Worm (Caenorhabditis elegans) whole organism, L4 larva: Measurements from ENCODE around the gene chil-11.
A peak's percentile ranks its signal among the peaks of the same experiment; 100 is the strongest.

ENCODE experiments used
- F49E8.2 ChIP-seq: sonication (generic microtip); optimal IDR thresholded peaks from 2 replicates; lab custom pipeline; 2016; ENCODE audit warnings: missing compliant biosample characterization, mild to moderate bottlenecking, missing genetic modification characterization, borderline replicate concordance
- R02D3.7 ChIP-seq: fragments of 150-350 bp; sonication (generic microtip); optimal IDR thresholded peaks from 3 replicates; lab custom pipeline; 2014; ENCODE audit warnings: missing biosample characterization, missing genetic modification characterization
- T20F7.1 ChIP-seq: fragments of 200-800 bp; sonication (Bioruptor generic); optimal IDR thresholded peaks from 2 replicates; lab custom pipeline; 2018; ENCODE audit warnings: mild to moderate bottlenecking, missing genetic modification characterization, missing compliant biosample characterization
- Y105C5A.15 ChIP-seq: fragments of 200-800 bp; sonication (Bioruptor generic); IDR thresholded peaks from 2 replicates; pipeline ENCODE4 v1.3.6; 2022; ENCODE audit warnings: missing genetic modification characterization, missing compliant biosample characterization
- Y5F2A.4 ChIP-seq: fragments of 200-800 bp; sonication (Bioruptor generic); optimal IDR thresholded peaks from 2 replicates; lab custom pipeline; 2018; ENCODE audit warnings: mild to moderate bottlenecking, missing genetic modification characterization, missing compliant biosample characterization
- Y75B8A.6 ChIP-seq: fragments of 200-800 bp; sonication (Bioruptor generic); IDR thresholded peaks from 2 replicates; pipeline ENCODE4 v1.3.6; 2022; ENCODE audit warnings: missing genetic modification reagents, missing genetic modification characterization, missing compliant biosample characterization
- aha-1 ChIP-seq: fragments of 150-350 bp; peaks from one replicate; lab custom pipeline; 2014; ENCODE audit warnings: missing biosample characterization, missing genetic modification characterization
- aly-2 ChIP-seq: sonication (generic microtip); optimal IDR thresholded peaks from 2 replicates; lab custom pipeline; 2018; ENCODE audit warnings: missing biosample characterization, missing genetic modification characterization
- attf-4 ChIP-seq: sonication (generic microtip); optimal IDR thresholded peaks from 3 replicates; lab custom pipeline; 2017; ENCODE audit warnings: missing biosample characterization, missing genetic modification characterization
- ceh-20 ChIP-seq: fragments of 200-800 bp; sonication (Bioruptor generic); IDR thresholded peaks from 2 replicates; pipeline ENCODE4 v1.3.6; 2022; ENCODE audit warnings: missing genetic modification reagents, missing genetic modification characterization, missing compliant biosample characterization
- ceh-32 ChIP-seq: sonication (generic microtip); optimal IDR thresholded peaks from 2 replicates; lab custom pipeline; 2016; ENCODE audit warnings: mild to moderate bottlenecking, missing genetic modification characterization, missing compliant biosample characterization; ENCODE audit not compliant: poor library complexity
- ceh-44 ChIP-seq: fragments of 200-800 bp; sonication (Bioruptor generic); IDR thresholded peaks from 2 replicates; pipeline ENCODE4 v1.3.6; 2022; ENCODE audit warnings: missing genetic modification reagents, missing genetic modification characterization, missing compliant biosample characterization
- ceh-82 ChIP-seq: sonication (generic microtip); optimal IDR thresholded peaks from 2 replicates; lab custom pipeline; 2017; ENCODE audit warnings: missing biosample characterization, missing genetic modification characterization
- cey-2 ChIP-seq: sonication (generic microtip); optimal IDR thresholded peaks from 3 replicates; lab custom pipeline; 2017; ENCODE audit warnings: missing genetic modification characterization, mild to moderate bottlenecking, missing compliant biosample characterization, antibody characterized with exemption, borderline replicate concordance; ENCODE audit not compliant: insufficient read depth
- daf-12 ChIP-seq: fragments of 150-350 bp; optimal IDR thresholded peaks from 2 replicates; lab custom pipeline; 2014; ENCODE audit warnings: missing biosample characterization, missing genetic modification reagents, missing genetic modification characterization
- daf-19 ChIP-seq: fragments of 200-800 bp; sonication (Bioruptor generic); conservative IDR thresholded peaks from 2 replicates; pipeline ENCODE4 v1.3.6; 2022; ENCODE audit warnings: missing genetic modification characterization, missing compliant biosample characterization
- dmd-6 ChIP-seq: fragments of 200-800 bp; sonication (Bioruptor generic); IDR thresholded peaks from 2 replicates; pipeline ENCODE4 v1.3.6; 2022; ENCODE audit warnings: missing genetic modification reagents, missing genetic modification characterization, missing compliant biosample characterization
- duxl-1 ChIP-seq: sonication (generic microtip); optimal IDR thresholded peaks from 2 replicates; lab custom pipeline; 2016; ENCODE audit warnings: mild to moderate bottlenecking, missing genetic modification characterization, moderate library complexity, missing compliant biosample characterization; ENCODE audit not compliant: poor library complexity
- dve-1 ChIP-seq: sonication (generic microtip); optimal IDR thresholded peaks from 2 replicates; lab custom pipeline; 2017; ENCODE audit warnings: antibody characterized with exemption, mild to moderate bottlenecking, missing genetic modification characterization, missing compliant biosample characterization; ENCODE audit not compliant: insufficient read depth
- egl-27 ChIP-seq: sonication (generic microtip); optimal IDR thresholded peaks from 3 replicates; lab custom pipeline; 2017; ENCODE audit warnings: missing biosample characterization, missing genetic modification reagents, missing genetic modification characterization
- hif-1 ChIP-seq, 2 experiments: sonication (generic microtip); optimal IDR thresholded peaks; 2 replicates each; lab custom pipeline; 2016 to 2017; ENCODE audit warnings: missing compliant biosample characterization in 2 of 2, missing genetic modification characterization in 2 of 2, missing genetic modification reagents in 2 of 2, missing genotype in 2 of 2, mild to moderate bottlenecking in 1 of 2
- hlh-11 ChIP-seq: fragments of 200-800 bp; sonication (Bioruptor generic); optimal IDR thresholded peaks from 2 replicates; lab custom pipeline; 2018; ENCODE audit warnings: mild to moderate bottlenecking, missing genetic modification characterization, missing compliant biosample characterization
- hlh-30 ChIP-seq: sonication (generic microtip); optimal IDR thresholded peaks from 2 replicates; lab custom pipeline; 2017; ENCODE audit warnings: antibody characterized with exemption, mild to moderate bottlenecking, missing genetic modification characterization, missing compliant biosample characterization; ENCODE audit not compliant: insufficient read depth
- jun-1 ChIP-seq: fragments of 150-350 bp; optimal IDR thresholded peaks from 2 replicates; lab custom pipeline; 2014; ENCODE audit warnings: missing biosample characterization, missing genetic modification reagents, missing genetic modification characterization
- lim-7 ChIP-seq: fragments of 200-800 bp; sonication (Bioruptor generic); IDR thresholded peaks from 2 replicates; pipeline ENCODE4 v1.3.6; 2022; ENCODE audit warnings: missing genetic modification characterization, missing compliant biosample characterization
- lin-1 ChIP-seq: fragments of 200-800 bp; sonication (Bioruptor generic); IDR thresholded peaks from 2 replicates; pipeline ENCODE4 v1.3.6; 2022; ENCODE audit warnings: missing genetic modification reagents, missing genetic modification characterization, missing compliant biosample characterization
- lir-3 ChIP-seq: sonication (generic microtip); optimal IDR thresholded peaks from 2 replicates; lab custom pipeline; 2016; ENCODE audit warnings: mild to moderate bottlenecking, missing genetic modification characterization, missing compliant biosample characterization
- lsy-2 ChIP-seq, 2 experiments: fragments of 150-350 bp in 1 of 2; sonication (generic microtip) in 1 of 2; optimal IDR thresholded peaks; 2 replicates each; lab custom pipeline; 2014 to 2017; ENCODE audit warnings: missing biosample characterization in 2 of 2, missing genetic modification characterization in 2 of 2
- madf-5 ChIP-seq, 2 experiments: fragments of 200-800 bp; sonication (Bioruptor generic); IDR thresholded peaks; 2 replicates each; pipeline ENCODE4 v1.3.6; 2022; ENCODE audit warnings: missing compliant biosample characterization in 2 of 2, missing genetic modification characterization in 2 of 2
- madf-9 ChIP-seq: fragments of 200-800 bp; sonication (Bioruptor generic); conservative IDR thresholded peaks from 2 replicates; pipeline ENCODE4 v1.3.6; 2022; ENCODE audit warnings: missing genetic modification reagents, missing genetic modification characterization, missing compliant biosample characterization
- mdt-29 ChIP-seq: fragments of 200-800 bp; sonication (Bioruptor generic); IDR thresholded peaks from 2 replicates; pipeline ENCODE4 v1.3.6; 2022; ENCODE audit warnings: missing genetic modification reagents, missing genetic modification characterization, missing compliant biosample characterization
- mep-1 ChIP-seq: fragments of 150-350 bp; sonication (generic microtip); optimal IDR thresholded peaks from 3 replicates; lab custom pipeline; 2014; ENCODE audit warnings: missing biosample characterization, missing genetic modification characterization
- mxl-2 ChIP-seq: fragments of 200-800 bp; sonication (Bioruptor generic); conservative IDR thresholded peaks from 2 replicates; pipeline ENCODE4 v1.3.6; 2022; ENCODE audit warnings: missing genetic modification reagents, missing genetic modification characterization, missing compliant biosample characterization
- nhr-102 ChIP-seq: sonication (generic microtip); optimal IDR thresholded peaks from 2 replicates; lab custom pipeline; 2016; ENCODE audit warnings: mild to moderate bottlenecking, missing genetic modification characterization, moderate library complexity, missing compliant biosample characterization
- nhr-11 ChIP-seq: fragments of 150-350 bp; optimal IDR thresholded peaks from 2 replicates; lab custom pipeline; 2014; ENCODE audit warnings: missing biosample characterization, missing genetic modification characterization
- nhr-111 ChIP-seq: fragments of 200-800 bp; sonication (Bioruptor generic); optimal IDR thresholded peaks from 2 replicates; lab custom pipeline; 2018; ENCODE audit warnings: mild to moderate bottlenecking, missing genetic modification characterization, missing compliant biosample characterization
- nhr-41 ChIP-seq: fragments of 200-800 bp; sonication (Bioruptor generic); IDR thresholded peaks from 2 replicates; pipeline ENCODE4 v1.3.6; 2022; ENCODE audit warnings: missing genetic modification reagents, missing genetic modification characterization, missing compliant biosample characterization
- nhr-48 ChIP-seq: sonication (generic microtip); optimal IDR thresholded peaks from 2 replicates; lab custom pipeline; 2016; ENCODE audit warnings: mild to moderate bottlenecking, missing genetic modification characterization, missing compliant biosample characterization
- nhr-6 ChIP-seq: fragments of 150-350 bp; optimal IDR thresholded peaks from 2 replicates; lab custom pipeline; 2014; ENCODE audit warnings: missing biosample characterization, missing genetic modification characterization
- nhr-76 ChIP-seq: fragments of 150-350 bp; optimal IDR thresholded peaks from 2 replicates; lab custom pipeline; 2014; ENCODE audit warnings: missing biosample characterization, missing genetic modification characterization
- pha-4 ChIP-seq, 2 experiments: fragments of 150-350 bp in 1 of 2; fragments of 200-800 bp in 1 of 2; sonication (Bioruptor generic) in 1 of 2; IDR thresholded peaks in 1 of 2; optimal IDR thresholded peaks in 1 of 2; 2 replicates each; pipeline versions ENCODE4 v1.3.6 to Lab custom; 2014 to 2022; ENCODE audit warnings: missing genetic modification characterization in 2 of 2, missing genetic modification reagents in 2 of 2, missing biosample characterization in 1 of 2, missing compliant biosample characterization in 1 of 2
- php-3 ChIP-seq: fragments of 200-800 bp; sonication (Bioruptor generic); IDR thresholded peaks from 2 replicates; pipeline ENCODE4 v1.3.6; 2022; ENCODE audit warnings: missing genetic modification reagents, missing genetic modification characterization, missing compliant biosample characterization
- rbr-2 ChIP-seq: sonication (generic microtip); optimal IDR thresholded peaks from 2 replicates; lab custom pipeline; 2016; ENCODE audit warnings: missing genotype, missing genetic modification characterization, missing compliant biosample characterization
- spr-1 ChIP-seq: sonication (generic microtip); optimal IDR thresholded peaks from 2 replicates; lab custom pipeline; 2016; ENCODE audit warnings: mild to moderate bottlenecking, missing genetic modification characterization, missing compliant biosample characterization
- spr-3 ChIP-seq: fragments of 200-800 bp; sonication (Bioruptor generic); optimal IDR thresholded peaks from 2 replicates; lab custom pipeline; 2018; ENCODE audit warnings: mild to moderate bottlenecking, missing genetic modification characterization, missing compliant biosample characterization
- tra-1 ChIP-seq: fragments of 200-800 bp; sonication (Bioruptor generic); IDR thresholded peaks from 2 replicates; pipeline ENCODE4 v1.3.6; 2022; ENCODE audit warnings: missing genetic modification reagents, missing genetic modification characterization, missing compliant biosample characterization
- unc-62 ChIP-seq, 3 experiments: fragments of 150-350 bp in 1 of 3; sonication (generic microtip); optimal IDR thresholded peaks in 2 of 3; peaks in 1 of 3; 1 replicate in 1 of 3; 2 replicates in 2 of 3; lab custom pipeline; 2014 to 2017; ENCODE audit warnings: missing biosample characterization in 3 of 3, missing genetic modification characterization in 3 of 3, missing genetic modification reagents in 3 of 3, missing genotype in 1 of 3
- zag-1 ChIP-seq: fragments of 150-350 bp; optimal IDR thresholded peaks from 2 replicates; lab custom pipeline; 2014; ENCODE audit warnings: missing biosample characterization, missing genetic modification characterization
- zfp-2 ChIP-seq: sonication (generic microtip); optimal IDR thresholded peaks from 2 replicates; lab custom pipeline; 2016; ENCODE audit warnings: mild to moderate bottlenecking, missing genetic modification characterization, missing compliant biosample characterization
- zip-2 ChIP-seq: fragments of 150-350 bp; optimal IDR thresholded peaks from 2 replicates; lab custom pipeline; 2014; ENCODE audit warnings: missing biosample characterization, missing genetic modification characterization

Gene chil-11

ce11 chrIV:5731597-5731996 lies 9.5 kb upstream of the chil-11 start, which contains the start of gene H35B03.2:
TSS of gene H35B03.2 (minus strand) at chrIV:5731674.
- TF ChIP-seq hif-1 (tag; optimal IDR thresholded peaks at IDR 0.05; lab: Kevin White, UChicago) (peak in 1 of 2 experiments; percentile 6), madf-5 (GFP tag; IDR thresholded peaks at IDR 0.05; lab: Robert Waterston, UW) (no peak), nhr-111 (GFP tag; lab: Kevin White, UChicago) (no peak), nhr-6 (tag; lab: Kevin White, UChicago) (peak; percentile 26), hlh-11 (no peak), Y75B8A.6 (GFP tag; lab: Robert Waterston, UW) (no peak), aly-2 (tag; lab: Kevin White, UChicago) (no peak), ceh-44 (GFP tag; lab: Robert Waterston, UW) (no peak), nhr-48 (tag; lab: Kevin White, UChicago) (no peak), ceh-82 (tag; lab: Kevin White, UChicago) (no peak), aha-1 (tag; lab: Kevin White, UChicago) (peak; percentile 89), ceh-32 (tag; lab: Kevin White, UChicago) (no peak), nhr-102 (no peak), pha-4 (GFP tag; IDR thresholded peaks at IDR 0.05; lab: Robert Waterston, UW) (no peak), pha-4 (tag; optimal IDR thresholded peaks at IDR 0.05; lab: Kevin White, UChicago) (no peak), hlh-30 (tag; lab: Kevin White, UChicago) (no peak), lsy-2 (tag; optimal IDR thresholded peaks at IDR 0.05; lab: Kevin White, UChicago) (peak in 1 of 2 experiments; percentile 29), T20F7.1 (GFP tag; lab: Kevin White, UChicago) (peak; percentile 99), unc-62 (GFP tag; optimal IDR thresholded peaks at IDR 0.05 in 1 of 2; lab: Kevin White, UChicago) (no peak), unc-62 (tag; optimal IDR thresholded peaks at IDR 0.05; lab: Kevin White, UChicago) (no peak), rbr-2 (tag; lab: Kevin White, UChicago) (peak; percentile 27), duxl-1 (tag; lab: Kevin White, UChicago) (no peak), Y105C5A.15 (no peak), php-3 (no peak), cey-2 (tag; lab: Kevin White, UChicago) (no peak), dmd-6 (no peak), dve-1 (tag; lab: Kevin White, UChicago) (peak; percentile 31), nhr-76 (tag; lab: Kevin White, UChicago) (no peak), zfp-2 (tag; lab: Kevin White, UChicago) (no peak), nhr-11 (tag; lab: Kevin White, UChicago) (no peak), mep-1 (tag; lab: Kevin White, UChicago) (no peak), R02D3.7 (tag; lab: Kevin White, UChicago) (peak; percentile 92), lir-3 (no peak), jun-1 (tag; lab: Kevin White, UChicago) (no peak), lin-1 (GFP tag; lab: Robert Waterston, UW) (no peak), zag-1 (no peak), F49E8.2 (tag; lab: Kevin White, UChicago) (no peak), mdt-29 (GFP tag; lab: Robert Waterston, UW) (no peak), zip-2 (tag; lab: Kevin White, UChicago) (no peak), daf-12 (tag; lab: Kevin White, UChicago) (no peak), mxl-2 (GFP tag; lab: Robert Waterston, UW) (no peak), attf-4 (tag; lab: Kevin White, UChicago) (no peak), daf-19 (GFP tag; lab: Robert Waterston, UW) (no peak), Y5F2A.4 (GFP tag; lab: Kevin White, UChicago) (no peak), madf-9 (GFP tag; lab: Robert Waterston, UW) (no peak), ceh-20 (GFP tag; lab: Robert Waterston, UW) (no peak), egl-27 (tag; lab: Kevin White, UChicago) (no peak), spr-1 (no peak), spr-3 (no peak), lim-7 (GFP tag; lab: Robert Waterston, UW) (no peak), nhr-41 (GFP tag; lab: Robert Waterston, UW) (no peak), tra-1 (no peak)
